Worm (Caenorhabditis elegans): ENCODE measurements around the gene fax-1.

- TF ChIP-seq ceh-83 (GFP tag; optimal IDR thresholded peaks at IDR 0.05) (no peak), ham-2 (GFP tag; optimal IDR thresholded peaks at IDR 0.05) (no peak), mls-2 (tag; optimal IDR thresholded peaks at IDR 0.05) (no peak)
These were observed 45.3 kb upstream of the fax-1 start for ce11 chrX:3244402-3244801.

All from whole organism, mixed stage, embryonic.